Worm (Caenorhabditis elegans): ENCODE data around the gene T04B8.1.

- TF ChIP-seq cog-1 (tag; optimal IDR thresholded peaks at IDR 0.05): no peak
- TF ChIP-seq flt-1 (GFP tag; IDR thresholded peaks at IDR 0.05): no peak
- TF ChIP-seq T22C8.4 (GFP tag; IDR thresholded peaks at IDR 0.05): no peak
- no peak for TF ChIP-seq tab-1 (GFP tag; IDR thresholded peaks at IDR 0.05)
- TF ChIP-seq ztf-23 (GFP tag; IDR thresholded peaks at IDR 0.05): no peak
- no peak for TF ChIP-seq klf-2 (GFP tag; conservative IDR thresholded peaks at IDR 0.05)
- no peak for TF ChIP-seq ref-1 (GFP tag; conservative IDR thresholded peaks at IDR 0.05)
- TF ChIP-seq ztf-29 (GFP tag; IDR thresholded peaks at IDR 0.05): no peak
Observed at ce11 chrII:674116-674515, 40.0 kb downstream of the T04B8.1 start, which contains the start of gene Y39F10C.3.

Data from whole organism, midembryonic.